Fruit fly (Drosophila melanogaster) whole organism, embryonic: ENCODE data around the gene CG12171.
A peak's percentile ranks its signal among the peaks of the same experiment; 100 is the strongest.

Experiments
- CG1024 ChIP-seq: fragments of 200-800 bp; sonication (Bioruptor generic); IDR thresholded peaks from 2 replicates; pipeline ENCODE4 v1.3.6; 2022; ENCODE audit warnings: missing biosample characterization, missing genetic modification characterization
- CG11093 ChIP-seq: fragments of 200-800 bp; sonication (Bioruptor generic); IDR thresholded peaks from 3 replicates; pipeline ENCODE4 v1.3.6; 2022; ENCODE audit warnings: missing biosample characterization, missing genetic modification characterization
- CG14014 ChIP-seq: fragments of 200-800 bp; sonication (Bioruptor generic); IDR thresholded peaks from 2 replicates; pipeline ENCODE4 v1.3.6; 2022; ENCODE audit warnings: missing biosample characterization, missing genetic modification characterization
- CG15073 ChIP-seq: fragments of 200-800 bp; sonication (Bioruptor generic); optimal IDR thresholded peaks from 2 replicates; lab custom pipeline; 2016; ENCODE audit warnings: missing biosample characterization, missing genetic modification characterization
- CG1603 ChIP-seq: fragments of 200-800 bp; sonication (Bioruptor generic); optimal IDR thresholded peaks from 2 replicates; lab custom pipeline; 2019; ENCODE audit warnings: missing biosample characterization, mild to moderate bottlenecking, missing genetic modification characterization, moderate library complexity
- CG1647 ChIP-seq: fragments of 200-800 bp; sonication (Bioruptor generic); optimal IDR thresholded peaks from 3 replicates; lab custom pipeline; 2016; ENCODE audit warnings: missing biosample characterization, missing genetic modification characterization
- CG17359 ChIP-seq: fragments of 200-800 bp; sonication (Bioruptor generic); optimal IDR thresholded peaks from 3 replicates; lab custom pipeline; 2018; ENCODE audit warnings: missing biosample characterization, mild to moderate bottlenecking, missing genetic modification characterization, moderate library complexity
- CG1792 ChIP-seq: fragments of 200-800 bp; sonication (Bioruptor generic); optimal IDR thresholded peaks from 2 replicates; lab custom pipeline; 2016; ENCODE audit warnings: missing biosample characterization, missing genetic modification characterization
- CG30020 ChIP-seq: fragments of 200-800 bp; optimal IDR thresholded peaks from 2 replicates; lab custom pipeline; 2019; ENCODE audit warnings: missing biosample characterization, mild to moderate bottlenecking, missing genetic modification characterization, moderate library complexity
- CG31365 ChIP-seq: fragments of 200-800 bp; sonication (Bioruptor generic); optimal IDR thresholded peaks from 2 replicates; lab custom pipeline; 2018; ENCODE audit warnings: missing biosample characterization, mild to moderate bottlenecking, missing genetic modification characterization
- CG31441 ChIP-seq: fragments of 200-800 bp; sonication (Bioruptor generic); IDR thresholded peaks from 2 replicates; pipeline ENCODE4 v1.3.6; 2022; ENCODE audit warnings: missing biosample characterization, missing genetic modification characterization
- CG3163 ChIP-seq: fragments of 200-800 bp; sonication (Bioruptor generic); optimal IDR thresholded peaks from 3 replicates; lab custom pipeline; 2016; ENCODE audit warnings: missing biosample characterization, missing genetic modification characterization
- CG4707 ChIP-seq: fragments of 200-800 bp; sonication (Bioruptor generic); optimal IDR thresholded peaks from 2 replicates; lab custom pipeline; 2018; ENCODE audit warnings: missing biosample characterization, mild to moderate bottlenecking, missing genetic modification characterization, moderate library complexity
- CG4730 ChIP-seq: fragments of 200-800 bp; sonication (Bioruptor generic); IDR thresholded peaks from 2 replicates; pipeline ENCODE4 v1.3.6; 2022; ENCODE audit warnings: missing biosample characterization, missing genetic modification characterization
- CG6654 ChIP-seq: fragments of 200-800 bp; sonication (Bioruptor generic); optimal IDR thresholded peaks from 2 replicates; lab custom pipeline; 2017; ENCODE audit warnings: missing biosample characterization, mild to moderate bottlenecking, missing genetic modification characterization
- CG7786 ChIP-seq: fragments of 200-800 bp; sonication (Bioruptor generic); optimal IDR thresholded peaks from 2 replicates; lab custom pipeline; 2016; ENCODE audit warnings: missing biosample characterization, missing genetic modification characterization
- CG8388 ChIP-seq: fragments of 200-800 bp; sonication (Bioruptor generic); optimal IDR thresholded peaks from 2 replicates; lab custom pipeline; 2019; ENCODE audit warnings: missing biosample characterization, mild to moderate bottlenecking, missing genetic modification characterization, moderate library complexity
- CG9797 ChIP-seq: fragments of 200-800 bp; sonication (Bioruptor generic); optimal IDR thresholded peaks from 3 replicates; lab custom pipeline; 2018; ENCODE audit warnings: missing biosample characterization, mild to moderate bottlenecking, missing genetic modification characterization
- D ChIP-seq, 2 experiments: fragments of 200-800 bp in 1 of 2; fragments of >200 bp in 1 of 2; sonication (Bioruptor generic) in 1 of 2; optimal IDR thresholded peaks; 2 replicates in 1 of 2; 3 replicates in 1 of 2; lab custom pipeline; 2017; ENCODE audit warnings: mild to moderate bottlenecking in 1 of 2, missing biosample characterization in 1 of 2, missing genetic modification characterization in 1 of 2, missing genetic modification reagents in 1 of 2
- Dip3 ChIP-seq: fragments of 200-800 bp; sonication (Bioruptor generic); optimal IDR thresholded peaks from 3 replicates; lab custom pipeline; 2016; ENCODE audit warnings: missing biosample characterization, missing genetic modification characterization
- Dll ChIP-seq: fragments of 200-800 bp; sonication (Bioruptor generic); IDR thresholded peaks from 4 replicates; pipeline ENCODE4 v1.3.6; 2022; ENCODE audit warnings: missing biosample characterization, missing genetic modification characterization; ENCODE audit not compliant: partially characterized antibody
- HmgZ ChIP-seq: fragments of 200-800 bp; sonication (Bioruptor generic); optimal IDR thresholded peaks from 2 replicates; lab custom pipeline; 2018; ENCODE audit warnings: missing biosample characterization, mild to moderate bottlenecking, missing genetic modification characterization
- MESR4 ChIP-seq: fragments of 200-800 bp; sonication (Bioruptor generic); optimal IDR thresholded peaks from 2 replicates; lab custom pipeline; 2018; ENCODE audit warnings: missing biosample characterization, mild to moderate bottlenecking, missing genetic modification characterization, moderate library complexity
- Max ChIP-seq: fragments of 200-800 bp; sonication (Bioruptor generic); optimal IDR thresholded peaks from 2 replicates; lab custom pipeline; 2016; ENCODE audit warnings: missing biosample characterization, mild to moderate bottlenecking, missing genetic modification characterization
- Med ChIP-seq: fragments of 200-800 bp; sonication (Bioruptor generic); peaks from one replicate; lab custom pipeline; 2016; ENCODE audit warnings: missing biosample characterization, missing genetic modification characterization, mild to moderate bottlenecking, inconsistent platforms, moderate library complexity
- Tbp ChIP-seq: fragments of >200 bp; optimal IDR thresholded peaks from 2 replicates; lab custom pipeline; 2018; ENCODE audit warnings: missing biosample characterization, missing genetic modification characterization
- Trl ChIP-seq, 3 experiments: fragments of >200 bp in 2 of 3; fragments of 200-800 bp in 1 of 3; sonication (Bioruptor generic) in 1 of 3; optimal IDR thresholded peaks; 2 replicates in 1 of 3; 3 replicates in 2 of 3; lab custom pipeline; 2016 to 2017; ENCODE audit warnings: missing biosample characterization in 1 of 3, missing genetic modification characterization in 1 of 3
- YL-1 ChIP-seq: fragments of 200-800 bp; sonication (Bioruptor generic); optimal IDR thresholded peaks from 3 replicates; lab custom pipeline; 2017; ENCODE audit warnings: missing biosample characterization, mild to moderate bottlenecking, missing genetic modification characterization
- al ChIP-seq: fragments of 200-800 bp; sonication (Bioruptor generic); IDR thresholded peaks from 2 replicates; pipeline ENCODE4 v1.3.6; 2022; ENCODE audit warnings: missing biosample characterization, missing genetic modification characterization
- bigmax ChIP-seq: fragments of 200-800 bp; sonication (Bioruptor generic); optimal IDR thresholded peaks from 2 replicates; lab custom pipeline; 2018; ENCODE audit warnings: missing biosample characterization, mild to moderate bottlenecking, missing genetic modification characterization
- cg ChIP-seq: fragments of 200-800 bp; sonication (Bioruptor generic); optimal IDR thresholded peaks from 3 replicates; lab custom pipeline; 2019; ENCODE audit warnings: missing biosample characterization, mild to moderate bottlenecking, missing genetic modification characterization, moderate library complexity
- chn ChIP-seq: fragments of 200-800 bp; sonication (Bioruptor generic); optimal IDR thresholded peaks from 2 replicates; lab custom pipeline; 2016; ENCODE audit warnings: missing biosample characterization, missing genetic modification characterization
- dm ChIP-seq: fragments of 200-800 bp; sonication (Bioruptor generic); optimal IDR thresholded peaks from 3 replicates; lab custom pipeline; 2016; ENCODE audit warnings: missing biosample characterization, missing genetic modification characterization
- dmrt11E ChIP-seq: fragments of 200-800 bp; sonication (Bioruptor generic); optimal IDR thresholded peaks from 3 replicates; lab custom pipeline; 2018; ENCODE audit warnings: missing biosample characterization, mild to moderate bottlenecking, missing genetic modification characterization, moderate library complexity
- jumu ChIP-seq: fragments of 200-800 bp; sonication (Bioruptor generic); optimal IDR thresholded peaks from 3 replicates; lab custom pipeline; 2016; ENCODE audit warnings: missing biosample characterization, missing genetic modification characterization
- lilli ChIP-seq: fragments of 200-800 bp; sonication (Bioruptor generic); optimal IDR thresholded peaks from 3 replicates; lab custom pipeline; 2016; ENCODE audit warnings: missing biosample characterization, missing genetic modification characterization
- otp ChIP-seq: fragments of 200-800 bp; sonication (Bioruptor generic); IDR thresholded peaks from 3 replicates; pipeline ENCODE4, ENCODE4 v1.3.6; 2022; ENCODE audit warnings: missing biosample characterization, missing genetic modification characterization
- p53 ChIP-seq: fragments of 200-800 bp; sonication (Bioruptor generic); optimal IDR thresholded peaks from 2 replicates; lab custom pipeline; 2016; ENCODE audit warnings: missing biosample characterization, missing genetic modification characterization
- phol ChIP-seq: fragments of 200-800 bp; sonication (Bioruptor generic); optimal IDR thresholded peaks from 3 replicates; lab custom pipeline; 2018; ENCODE audit warnings: missing biosample characterization, mild to moderate bottlenecking, missing genetic modification characterization, moderate library complexity
- pita ChIP-seq: fragments of 200-800 bp; sonication (Bioruptor generic); optimal IDR thresholded peaks from 2 replicates; lab custom pipeline; 2017; ENCODE audit warnings: missing biosample characterization, mild to moderate bottlenecking, missing genetic modification characterization
- scrt ChIP-seq: fragments of 200-800 bp; sonication (Bioruptor generic); optimal IDR thresholded peaks from 2 replicates; lab custom pipeline; 2018; ENCODE audit warnings: missing biosample characterization, mild to moderate bottlenecking, missing genetic modification characterization, moderate library complexity
- sens ChIP-seq: fragments of 200-800 bp; sonication (Bioruptor generic); peaks from one replicate; lab custom pipeline; 2016; ENCODE audit warnings: missing biosample characterization, missing genetic modification characterization
- ssp ChIP-seq: fragments of 200-800 bp; sonication (Bioruptor generic); IDR thresholded peaks from 2 replicates; pipeline ENCODE4 v1.3.6; 2022; ENCODE audit warnings: missing biosample characterization, missing genetic modification characterization
- trem ChIP-seq: fragments of 200-800 bp; optimal IDR thresholded peaks from 3 replicates; lab custom pipeline; 2019; ENCODE audit warnings: missing biosample characterization, mild to moderate bottlenecking, missing genetic modification characterization, moderate library complexity
- ttk ChIP-seq: fragments of 200-800 bp; sonication (Bioruptor generic); IDR thresholded peaks from 2 replicates; pipeline ENCODE4 v2.1.2; 2022; ENCODE audit warnings: missing biosample characterization, missing genetic modification characterization
- twi ChIP-seq: fragments of 200-800 bp; optimal IDR thresholded peaks from 2 replicates; lab custom pipeline; 2019; ENCODE audit warnings: missing biosample characterization, mild to moderate bottlenecking, missing genetic modification characterization, moderate library complexity
- vfl ChIP-seq: fragments of 200-800 bp; sonication (Bioruptor generic); optimal IDR thresholded peaks from 2 replicates; lab custom pipeline; 2016; ENCODE audit warnings: missing biosample characterization, missing genetic modification characterization
- wdn ChIP-seq: fragments of 200-800 bp; sonication (Bioruptor generic); IDR thresholded peaks from 2 replicates; pipeline ENCODE4 v1.3.6; 2022; ENCODE audit warnings: missing biosample characterization, missing genetic modification characterization
- zfh2 ChIP-seq: fragments of 200-800 bp; sonication (Bioruptor generic); optimal IDR thresholded peaks from 2 replicates; lab custom pipeline; 2016; ENCODE audit warnings: missing biosample characterization, missing genetic modification characterization

CG12171 gene

dm6 chr3R:5599521-5600360 lies 33.7 kb upstream of the CG12171 start:
- TF ChIP-seq dm (GFP tag; lab: Kevin White, UChicago), result peak; percentile 98
- peak; percentile 22 for TF ChIP-seq phol (tag; lab: Kevin White, UChicago)
- no peak for TF ChIP-seq CG31365 (tag; lab: Kevin White, UChicago)
- TF ChIP-seq YL-1 (GFP tag; lab: Kevin White, UChicago), result peak; percentile 75
- no peak for TF ChIP-seq MESR4
- TF ChIP-seq sens (GFP tag; lab: Kevin White, UChicago), result peak; percentile 35
- no peak for TF ChIP-seq CG31441 (GFP tag; lab: Robert Waterston, UW)
- peak; percentile 62 for TF ChIP-seq CG9797 (GFP tag; lab: Kevin White, UChicago)
- no peak for TF ChIP-seq CG4730 (GFP tag; lab: Robert Waterston, UW)
- TF ChIP-seq CG14014 (GFP tag; lab: Robert Waterston, UW), result no peak
- no peak for TF ChIP-seq CG1792
- peak; percentile 13 for TF ChIP-seq CG30020 (tag; lab: Kevin White, UChicago)
- TF ChIP-seq ssp (GFP tag; lab: Robert Waterston, UW), result no peak
- TF ChIP-seq ttk (GFP tag; lab: Robert Waterston, UW), result no peak
- no peak for TF ChIP-seq CG7786
- TF ChIP-seq CG11093 (GFP tag; lab: Robert Waterston, UW), result no peak
- TF ChIP-seq jumu, result no peak
- TF ChIP-seq vfl (GFP tag; lab: Kevin White, UChicago), result no peak
- peak; percentile 97 for TF ChIP-seq bigmax (GFP tag; lab: Kevin White, UChicago)
- peak; percentile 22 for TF ChIP-seq CG1603 (tag; lab: Kevin White, UChicago)
- TF ChIP-seq Dip3 (GFP tag; lab: Kevin White, UChicago), result no peak
- no peak for TF ChIP-seq CG15073
- no peak for TF ChIP-seq al (GFP tag; lab: Robert Waterston, UW)
- peak; percentile 78 for TF ChIP-seq D (optimal IDR thresholded peaks at IDR 0.05; lab: Kevin White, UChicago)
- TF ChIP-seq D (GFP tag; optimal IDR thresholded peaks at IDR 0.05; lab: Kevin White, UChicago), result no peak
- no peak for TF ChIP-seq CG8388 (GFP tag; lab: Kevin White, UChicago)
- no peak for TF ChIP-seq dmrt11E (tag; lab: Kevin White, UChicago)
- TF ChIP-seq Dll (GFP tag; lab: Robert Waterston, UW), result no peak
- no peak for TF ChIP-seq p53 (GFP tag; lab: Kevin White, UChicago)
- TF ChIP-seq chn (GFP tag; lab: Kevin White, UChicago), result no peak
- TF ChIP-seq CG4707 (GFP tag; lab: Kevin White, UChicago), result peak; percentile 65
- TF ChIP-seq Trl (optimal IDR thresholded peaks at IDR 0.05; lab: Kevin White, UChicago), result peak in 1 of 2 experiments; percentile 33
- no peak for TF ChIP-seq Trl (GFP tag; optimal IDR thresholded peaks at IDR 0.05; lab: Kevin White, UChicago)
- TF ChIP-seq otp, result no peak
- TF ChIP-seq lilli (GFP tag; lab: Kevin White, UChicago), result peak; percentile 10
- TF ChIP-seq CG6654 (GFP tag; lab: Kevin White, UChicago), result peak; percentile 53
- peak; percentile 61 for TF ChIP-seq Max (GFP tag; lab: Kevin White, UChicago)
- TF ChIP-seq CG1647 (GFP tag; lab: Kevin White, UChicago), result no peak
- TF ChIP-seq zfh2 (GFP tag; lab: Kevin White, UChicago), result peak; percentile 9
- peak; percentile 8 for TF ChIP-seq twi (tag; lab: Kevin White, UChicago)
- TF ChIP-seq pita (GFP tag; lab: Kevin White, UChicago), result no peak
- peak; percentile 13 for TF ChIP-seq CG3163 (GFP tag; lab: Kevin White, UChicago)
- peak; percentile 9 for TF ChIP-seq CG17359 (tag; lab: Kevin White, UChicago)
- TF ChIP-seq CG1024 (GFP tag; lab: Robert Waterston, UW), result no peak
- TF ChIP-seq wdn (GFP tag; lab: Robert Waterston, UW), result no peak
- TF ChIP-seq scrt (GFP tag; lab: Kevin White, UChicago), result peak; percentile 86
- peak; percentile 13 for TF ChIP-seq HmgZ
- no peak for TF ChIP-seq trem (tag; lab: Kevin White, UChicago)
- TF ChIP-seq Med, result peak; percentile 70
- TF ChIP-seq cg (GFP tag; lab: Kevin White, UChicago), result peak; percentile 76
- TF ChIP-seq Tbp (GFP tag; lab: Kevin White, UChicago), result no peak
